Worm (Caenorhabditis elegans): ENCODE measurements around the gene him-3.

ce11 chrIV:7018623-7019022 is 41.3 kb downstream of the him-3 start:
- TF ChIP-seq nhr-77 (tag; optimal IDR thresholded peaks at IDR 0.05) (no peak), unc-55 (GFP tag; optimal IDR thresholded peaks at IDR 0.05) (no peak), mdl-1 (tag; optimal IDR thresholded peaks at IDR 0.05) (no peak), nhr-25 (tag; optimal IDR thresholded peaks at IDR 0.05) (no peak), nhr-237 (tag; optimal IDR thresholded peaks at IDR 0.05) (no peak), egl-27 (tag; optimal IDR thresholded peaks at IDR 0.05) (no peak), mab-5 (tag; optimal IDR thresholded peaks at IDR 0.05) (no peak), nhr-23 (tag; optimal IDR thresholded peaks at IDR 0.05) (no peak), ZK546.5 (tag; optimal IDR thresholded peaks at IDR 0.05) (no peak), zag-1 (tag; optimal IDR thresholded peaks at IDR 0.05) (no peak), dmd-4 (tag; optimal IDR thresholded peaks at IDR 0.05) (no peak), lsy-2 (tag; optimal IDR thresholded peaks at IDR 0.05) (no peak), R02D3.7 (tag; optimal IDR thresholded peaks at IDR 0.05) (no peak), aly-2 (tag; optimal IDR thresholded peaks at IDR 0.05) (no peak)

All from whole organism, L2 larva.